Worm (Caenorhabditis elegans): Measurements from ENCODE around the gene mrp-2.

- TF ChIP-seq hmg-4 (GFP tag; optimal IDR thresholded peaks at IDR 0.05), result no peak
- no peak for TF ChIP-seq B0310.2 (tag; optimal IDR thresholded peaks at IDR 0.05)
- TF ChIP-seq ama-1 (optimal IDR thresholded peaks at IDR 0.05), result no peak
Measured at ce11 chrX:599476-599875, 27.0 kb upstream of the mrp-2 start, which contains the start of gene F13C5.3.
